Fruit fly (Drosophila melanogaster) whole organism: ENCODE data around the gene CG43815.

ENCODE experiments used
- Dll ChIP-seq: fragments of >200 bp; optimal IDR thresholded peaks from 2 replicates; lab custom pipeline; 2017
- pan ChIP-seq: fragments of >200 bp; optimal IDR thresholded peaks from 2 replicates; lab custom pipeline; 2017

dm6 chr2L:3553902-3554301 lies 22.1 kb upstream of the CG43815 start:
- TF ChIP-seq Dll (lab: Kevin White, UChicago): no peak
- no peak for TF ChIP-seq pan (lab: Kevin White, UChicago)
